Fruit fly (Drosophila melanogaster): ENCODE results near the gene sordd2.

DNA sequence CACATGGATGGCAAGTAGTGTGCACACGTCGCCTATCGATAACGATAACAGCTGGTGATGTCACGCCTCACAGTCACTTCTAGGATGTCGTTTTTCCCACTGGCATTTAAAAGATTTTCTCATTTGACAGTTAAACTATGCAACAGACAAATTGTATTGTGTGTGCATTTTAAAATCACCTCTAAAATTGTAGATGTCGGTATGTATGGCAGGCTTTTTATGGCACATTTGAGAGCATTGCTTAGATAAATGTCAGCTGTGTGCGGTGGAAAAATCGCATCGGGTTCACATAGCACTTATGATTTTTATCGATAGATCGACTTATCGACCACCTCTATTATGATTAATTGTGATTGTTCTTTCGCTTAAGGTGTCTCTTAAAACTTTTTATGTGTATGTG is 45.2 kb upstream of the sordd2 start, which contains the start of the genes ArgRS and CG8578:
- TF ChIP-seq CG8478 (optimal IDR thresholded peaks at IDR 0.05): no peak
- TF ChIP-seq CTCF (optimal IDR thresholded peaks at IDR 0.05): no peak

Measured in S2 (cell line).